Worm (Caenorhabditis elegans) whole organism, young adult: ENCODE measurements around the gene ZK1290.5.

Experiments
- B0035.1 ChIP-seq: sonication (generic microtip); optimal IDR thresholded peaks from 2 replicates; lab custom pipeline; 2016; ENCODE audit warnings: missing genetic modification characterization, mild to moderate bottlenecking, missing compliant biosample characterization, missing genotype, missing genetic modification reagents
- D2030.7 ChIP-seq: fragments of 200-800 bp; sonication (Bioruptor generic); IDR thresholded peaks from 2 replicates; pipeline ENCODE4 v1.3.6; 2022; ENCODE audit warnings: missing genetic modification reagents, missing genetic modification characterization, missing compliant biosample characterization
- F37B4.10 ChIP-seq: fragments of 200-800 bp; sonication (Bioruptor generic); IDR thresholded peaks from 2 replicates; pipeline ENCODE4 v1.3.6; 2022; ENCODE audit warnings: missing genetic modification characterization, missing compliant biosample characterization
- F49E8.2 ChIP-seq: sonication (generic microtip); optimal IDR thresholded peaks from 3 replicates; lab custom pipeline; 2017; ENCODE audit warnings: missing genetic modification characterization, mild to moderate bottlenecking, missing compliant biosample characterization, antibody characterized with exemption, moderate library complexity; ENCODE audit not compliant: insufficient read depth
- F55B11.4 ChIP-seq: sonication (generic microtip); optimal IDR thresholded peaks from 2 replicates; lab custom pipeline; 2016; ENCODE audit warnings: missing compliant biosample characterization, missing genetic modification characterization, borderline replicate concordance; ENCODE audit not compliant: insufficient read depth
- K12H6.12 ChIP-seq: fragments of 200-800 bp; sonication (Bioruptor generic); optimal IDR thresholded peaks from 2 replicates; lab custom pipeline; 2018; ENCODE audit warnings: mild to moderate bottlenecking, missing genetic modification characterization, missing compliant biosample characterization
- Y56A3A.18 ChIP-seq: fragments of 200-800 bp; sonication (Bioruptor generic); IDR thresholded peaks from 2 replicates; pipeline ENCODE4 v1.3.6; 2022; ENCODE audit warnings: missing genetic modification reagents, missing genetic modification characterization, missing compliant biosample characterization
- Y95B8A.8 ChIP-seq: fragments of 200-800 bp; sonication (Bioruptor generic); IDR thresholded peaks from 2 replicates; pipeline ENCODE4 v1.3.6; 2022; ENCODE audit warnings: missing genetic modification reagents, missing genetic modification characterization, missing compliant biosample characterization
- ama-1 ChIP-seq, 3 experiments: fragments of 150-350 bp in 1 of 3; sonication (generic microtip) in 2 of 3; optimal IDR thresholded peaks; 2 replicates each; lab custom pipeline; 2014 to 2018; ENCODE audit warnings: missing biosample characterization in 2 of 3, missing genetic modification characterization in 2 of 3, missing genetic modification reagents in 2 of 3
- atf-7 ChIP-seq: sonication (generic microtip); optimal IDR thresholded peaks from 2 replicates; lab custom pipeline; 2017; ENCODE audit warnings: mild to moderate bottlenecking, missing genetic modification characterization, missing compliant biosample characterization
- attf-5 ChIP-seq: fragments of 200-800 bp; sonication (Bioruptor generic); optimal IDR thresholded peaks from 2 replicates; lab custom pipeline; 2018; ENCODE audit warnings: mild to moderate bottlenecking, missing genetic modification characterization, missing compliant biosample characterization
- ccch-3 ChIP-seq: fragments of 200-800 bp; sonication (Bioruptor generic); optimal IDR thresholded peaks from 2 replicates; lab custom pipeline; 2018; ENCODE audit warnings: mild to moderate bottlenecking, missing genetic modification characterization, missing compliant biosample characterization
- ceh-27 ChIP-seq: fragments of 200-800 bp; sonication (Bioruptor generic); optimal IDR thresholded peaks from 2 replicates; lab custom pipeline; 2018; ENCODE audit warnings: mild to moderate bottlenecking, missing genetic modification characterization, moderate library complexity, missing compliant biosample characterization
- dox-1 ChIP-seq: fragments of 200-800 bp; sonication (Bioruptor generic); IDR thresholded peaks from 2 replicates; pipeline ENCODE4 v1.3.6; 2022; ENCODE audit warnings: missing genetic modification reagents, missing genetic modification characterization, missing compliant biosample characterization
- dpl-1 ChIP-seq: fragments of 150-350 bp; optimal IDR thresholded peaks from 2 replicates; lab custom pipeline; 2014; ENCODE audit warnings: missing biosample characterization, missing genetic modification reagents, missing genetic modification characterization
- efl-1 ChIP-seq: fragments of 150-350 bp; optimal IDR thresholded peaks from 2 replicates; lab custom pipeline; 2014; ENCODE audit warnings: missing biosample characterization, missing genetic modification reagents, missing genetic modification characterization
- ekl-4 ChIP-seq: fragments of 200-800 bp; sonication (Bioruptor generic); IDR thresholded peaks from 2 replicates; pipeline ENCODE4 v1.3.6; 2022; ENCODE audit warnings: missing genetic modification reagents, missing genetic modification characterization, missing compliant biosample characterization
- ets-4 ChIP-seq: fragments of 200-800 bp; sonication (Bioruptor generic); optimal IDR thresholded peaks from 2 replicates; lab custom pipeline; 2018; ENCODE audit warnings: mild to moderate bottlenecking, missing genetic modification characterization, missing compliant biosample characterization
- lag-1 ChIP-seq: fragments of 200-800 bp; sonication (Bioruptor generic); IDR thresholded peaks from 2 replicates; pipeline ENCODE4 v1.3.6; 2022; ENCODE audit warnings: missing genetic modification reagents, missing genetic modification characterization, missing compliant biosample characterization
- let-526 ChIP-seq: fragments of 200-800 bp; sonication (Bioruptor generic); IDR thresholded peaks from 2 replicates; pipeline ENCODE4 v1.3.6; 2022; ENCODE audit warnings: missing genetic modification reagents, missing genetic modification characterization, missing compliant biosample characterization
- lin-26 ChIP-seq: fragments of 200-800 bp; sonication (Bioruptor generic); IDR thresholded peaks from 2 replicates; pipeline ENCODE4 v1.3.6; 2022; ENCODE audit warnings: missing genetic modification reagents, missing genetic modification characterization, missing compliant biosample characterization
- lin-35 ChIP-seq, 3 experiments: fragments of 150-350 bp in 2 of 3; sonication (generic microtip) in 1 of 3; optimal IDR thresholded peaks; 2 replicates each; lab custom pipeline; 2014 to 2018; ENCODE audit warnings: missing biosample characterization in 3 of 3, missing genetic modification characterization in 3 of 3, missing genetic modification reagents in 3 of 3
- lin-54 ChIP-seq: fragments of 200-800 bp; sonication (Bioruptor generic); optimal IDR thresholded peaks from 2 replicates; lab custom pipeline; 2018; ENCODE audit warnings: mild to moderate bottlenecking, missing genetic modification characterization, missing compliant biosample characterization
- lsl-1 ChIP-seq: fragments of 200-800 bp; sonication (Bioruptor generic); optimal IDR thresholded peaks from 2 replicates; lab custom pipeline; 2018; ENCODE audit warnings: mild to moderate bottlenecking, missing genetic modification characterization, moderate library complexity, missing compliant biosample characterization
- madf-10 ChIP-seq: sonication (generic microtip); optimal IDR thresholded peaks from 2 replicates; lab custom pipeline; 2016; ENCODE audit warnings: mild to moderate bottlenecking, missing genetic modification characterization, missing compliant biosample characterization
- madf-6 ChIP-seq: fragments of 200-800 bp; sonication (Bioruptor generic); IDR thresholded peaks from 2 replicates; pipeline ENCODE4 v1.3.6; 2022; ENCODE audit warnings: missing genetic modification reagents, missing genetic modification characterization, missing compliant biosample characterization
- madf-8 ChIP-seq: fragments of 200-800 bp; sonication (Bioruptor generic); conservative IDR thresholded peaks from 2 replicates; pipeline ENCODE4 v1.3.6; 2022; ENCODE audit warnings: missing genetic modification reagents, missing genetic modification characterization, missing compliant biosample characterization
- mcd-1 ChIP-seq: fragments of 200-800 bp; sonication (Bioruptor generic); IDR thresholded peaks from 2 replicates; pipeline ENCODE4 v1.3.6; 2022; ENCODE audit warnings: missing genetic modification reagents, missing genetic modification characterization, missing compliant biosample characterization
- mxl-1 ChIP-seq: sonication (generic microtip); optimal IDR thresholded peaks from 2 replicates; lab custom pipeline; 2016; ENCODE audit warnings: missing genetic modification characterization, missing compliant biosample characterization
- nhr-120 ChIP-seq: fragments of 200-800 bp; sonication (Bioruptor generic); IDR thresholded peaks from 2 replicates; pipeline ENCODE4 v1.3.6; 2022; ENCODE audit warnings: missing genetic modification characterization, missing compliant biosample characterization
- nhr-80 ChIP-seq: sonication (generic microtip); optimal IDR thresholded peaks from 2 replicates; lab custom pipeline; 2016; ENCODE audit warnings: missing genetic modification characterization, missing compliant biosample characterization
- pbrm-1 ChIP-seq: fragments of 200-800 bp; sonication (Bioruptor generic); IDR thresholded peaks from 2 replicates; pipeline ENCODE4 v1.3.6; 2022; ENCODE audit warnings: missing genetic modification reagents, missing genetic modification characterization, missing compliant biosample characterization
- rcor-1 ChIP-seq: fragments of 200-800 bp; sonication (Bioruptor generic); IDR thresholded peaks from 2 replicates; pipeline ENCODE4 v1.3.6; 2022; ENCODE audit warnings: missing genetic modification reagents, missing genetic modification characterization, missing compliant biosample characterization
- rec-8 ChIP-seq, 2 experiments: sonication (generic microtip); optimal IDR thresholded peaks; 2 replicates each; lab custom pipeline; 2016; ENCODE audit warnings: mild to moderate bottlenecking in 2 of 2, missing genetic modification characterization in 2 of 2, missing genetic modification reagents in 2 of 2, missing genotype in 2 of 2, missing biosample characterization in 1 of 2, missing compliant biosample characterization in 1 of 2, moderate library complexity in 1 of 2
- rpc-1 ChIP-seq, 2 experiments: fragments of 150-350 bp in 1 of 2; sonication (generic microtip) in 1 of 2; optimal IDR thresholded peaks; 2 replicates each; lab custom pipeline; 2014 to 2018; ENCODE audit warnings: missing biosample characterization in 1 of 2, missing genetic modification characterization in 1 of 2, missing genetic modification reagents in 1 of 2, missing genotype in 1 of 2
- tbx-9 ChIP-seq: sonication (generic microtip); optimal IDR thresholded peaks from 2 replicates; lab custom pipeline; 2016; ENCODE audit warnings: borderline replicate concordance, missing genetic modification characterization, inconsistent platforms, missing compliant biosample characterization
- unc-62 ChIP-seq: fragments of 150-350 bp; optimal IDR thresholded peaks from 2 replicates; lab custom pipeline; 2014; ENCODE audit warnings: missing biosample characterization, missing genetic modification reagents, missing genetic modification characterization
- xnd-1 ChIP-seq: sonication (generic microtip); optimal IDR thresholded peaks from 2 replicates; lab custom pipeline; 2016; ENCODE audit warnings: missing genotype, missing genetic modification reagents, missing genetic modification characterization, missing compliant biosample characterization
- zim-3 ChIP-seq: sonication (generic microtip); optimal IDR thresholded peaks from 2 replicates; lab custom pipeline; 2017; ENCODE audit warnings: mild to moderate bottlenecking, missing genetic modification characterization, moderate library complexity, missing compliant biosample characterization
- ztf-22 ChIP-seq: fragments of 200-800 bp; sonication (Bioruptor generic); optimal IDR thresholded peaks from 2 replicates; lab custom pipeline; 2018; ENCODE audit warnings: mild to moderate bottlenecking, missing genetic modification characterization, moderate library complexity, missing compliant biosample characterization
- ztf-28 ChIP-seq: fragments of 200-800 bp; sonication (Bioruptor generic); IDR thresholded peaks from 2 replicates; pipeline ENCODE4 v1.3.6; 2022; ENCODE audit warnings: missing genetic modification reagents, missing genetic modification characterization, missing compliant biosample characterization
- ztf-3 ChIP-seq: fragments of 200-800 bp; sonication (Bioruptor generic); optimal IDR thresholded peaks from 2 replicates; lab custom pipeline; 2018; ENCODE audit warnings: mild to moderate bottlenecking, missing genetic modification characterization, missing compliant biosample characterization

ZK1290.5 gene

ce11 chrII:7531478-7531877, 2.0 kb downstream of the ZK1290.5 start:
- no peak for TF ChIP-seq ztf-28 (GFP tag; lab: Robert Waterston, UW)
- TF ChIP-seq nhr-120 (GFP tag; lab: Robert Waterston, UW): no peak
- no peak for TF ChIP-seq ccch-3

- no peak for TF ChIP-seq lag-1
- no peak for TF ChIP-seq dox-1 (GFP tag; lab: Robert Waterston, UW)
- TF ChIP-seq Y56A3A.18 (GFP tag; lab: Robert Waterston, UW): no peak
- no peak for TF ChIP-seq F37B4.10 (GFP tag; lab: Robert Waterston, UW)
- no peak for TF ChIP-seq lin-26 (GFP tag; lab: Robert Waterston, UW)
- no peak for TF ChIP-seq D2030.7 (GFP tag; lab: Robert Waterston, UW)
- TF ChIP-seq atf-7: no peak
- no peak for TF ChIP-seq rcor-1 (GFP tag; lab: Robert Waterston, UW)
- no peak for TF ChIP-seq ztf-22 (GFP tag; lab: Kevin White, UChicago)
- no peak for TF ChIP-seq ztf-3 (GFP tag; lab: Kevin White, UChicago)
- no peak for TF ChIP-seq mxl-1 (tag; lab: Kevin White, UChicago)
- no peak for TF ChIP-seq nhr-120 (GFP tag; lab: Robert Waterston, UW)
- no peak for TF ChIP-seq pbrm-1 (GFP tag; lab: Robert Waterston, UW)
- no peak for TF ChIP-seq xnd-1 (tag; lab: Kevin White, UChicago)
- TF ChIP-seq F55B11.4: no peak
These were observed 4.9 kb downstream of the ZK1290.5 start, which contains the start of gene wrt-10 for ce11 chrII:7534369-7534768. wrt-10 (minus strand) TSS chrII:7534563.

- peak; percentile 48 for TF ChIP-seq nhr-80 (tag; lab: Kevin White, UChicago)
- no peak for TF ChIP-seq F49E8.2 (tag; lab: Kevin White, UChicago)
- TF ChIP-seq dox-1 (GFP tag; lab: Robert Waterston, UW): no peak
These were observed 5.5 kb downstream of the ZK1290.5 start, which contains the start of gene ZK1290.13 for ce11 chrII:7534934-7535333. ZK1290.13 (plus strand) TSS chrII:7535006.

- no peak for TF ChIP-seq B0035.1 (tag; lab: Kevin White, UChicago)
- peak; percentile 35 for TF ChIP-seq nhr-80 (tag; lab: Kevin White, UChicago)
- TF ChIP-seq lsl-1 (GFP tag; lab: Kevin White, UChicago): peak; percentile 49
- TF ChIP-seq efl-1 (GFP tag; lab: Kevin White, UChicago): peak; percentile 59
- no peak for TF ChIP-seq madf-10 (tag; lab: Kevin White, UChicago)
- no peak for TF ChIP-seq madf-6 (GFP tag; lab: Robert Waterston, UW)
- TF ChIP-seq lin-54: peak; percentile 36
- no peak for TF ChIP-seq rpc-1 (optimal IDR thresholded peaks at IDR 0.05; lab: Kevin White, UChicago)
- TF ChIP-seq rpc-1 (tag; optimal IDR thresholded peaks at IDR 0.05; lab: Kevin White, UChicago): no peak
- TF ChIP-seq ets-4 (GFP tag; lab: Kevin White, UChicago): no peak
- TF ChIP-seq Y95B8A.8 (GFP tag; lab: Robert Waterston, UW): no peak
- no peak for TF ChIP-seq rec-8 (tag; optimal IDR thresholded peaks at IDR 0.05; lab: Kevin White, UChicago)
- TF ChIP-seq tbx-9 (tag; lab: Kevin White, UChicago): no peak
- peak; percentile 32 for TF ChIP-seq K12H6.12 (tag; lab: Kevin White, UChicago)
- TF ChIP-seq lin-35 (GFP tag; optimal IDR thresholded peaks at IDR 0.05; lab: Kevin White, UChicago): peak in 1 of 3 experiments; percentile 42
- TF ChIP-seq let-526 (GFP tag; lab: Robert Waterston, UW): no peak
- TF ChIP-seq ekl-4 (GFP tag; lab: Robert Waterston, UW): no peak
- peak; percentile 57 for TF ChIP-seq attf-5
- TF ChIP-seq dpl-1 (GFP tag; lab: Kevin White, UChicago): peak; percentile 22
- TF ChIP-seq lin-26 (GFP tag; lab: Robert Waterston, UW): no peak
- TF ChIP-seq ama-1 (optimal IDR thresholded peaks at IDR 0.05; lab: Kevin White, UChicago): no peak
- TF ChIP-seq ama-1 (GFP tag; optimal IDR thresholded peaks at IDR 0.05; lab: Kevin White, UChicago): no peak
- peak; percentile 51 for TF ChIP-seq ceh-27 (GFP tag; lab: Kevin White, UChicago)
- TF ChIP-seq madf-8 (GFP tag; lab: Robert Waterston, UW): no peak
- no peak for TF ChIP-seq unc-62
- peak; percentile 42; the same call in 1 of the 2 replicates for TF ChIP-seq dox-1 (GFP tag; lab: Robert Waterston, UW)
- TF ChIP-seq zim-3 (tag; lab: Kevin White, UChicago): no peak
- peak; percentile 49; the same call in 1 of the 2 replicates for TF ChIP-seq mcd-1 (GFP tag; lab: Robert Waterston, UW)
These were observed 8.3 kb downstream of the ZK1290.5 start, which contains the start of gene nfi-1 for ce11 chrII:7537603-7538230. nfi-1 (plus strand) TSS chrII:7538180.
